Worm (Caenorhabditis elegans) whole organism, L2 larva: ENCODE measurements around the gene toca-1.

ENCODE experiments used
- alr-1 ChIP-seq: fragments of 150-350 bp; optimal IDR thresholded peaks from 2 replicates; lab custom pipeline; 2014; ENCODE audit warnings: missing biosample characterization, missing genetic modification characterization
- aly-2 ChIP-seq: fragments of 150-350 bp; optimal IDR thresholded peaks from 2 replicates; lab custom pipeline; 2014; ENCODE audit warnings: missing biosample characterization, missing genetic modification characterization
- nhr-237 ChIP-seq: fragments of 150-350 bp; optimal IDR thresholded peaks from 2 replicates; lab custom pipeline; 2014; ENCODE audit warnings: missing biosample characterization, missing genetic modification characterization
- skn-1 ChIP-seq: sonication (generic microtip); optimal IDR thresholded peaks from 2 replicates; lab custom pipeline; 2017; ENCODE audit warnings: missing biosample characterization, missing genetic modification characterization

- TF ChIP-seq skn-1 (tag; lab: Kevin White, UChicago) (no peak), alr-1 (tag; lab: Kevin White, UChicago) (no peak), aly-2 (no peak), nhr-237 (tag; lab: Kevin White, UChicago) (no peak)
Observed at ce11 chrX:1538830-1539229, 17.5 kb upstream of the toca-1 start.
